Fruit fly (Drosophila melanogaster) Kc167 (cell line): ENCODE results near the gene EMC5.

Experiments used
- Myc ChIP-seq: fragments of >200 bp; optimal IDR thresholded peaks from 2 replicates; lab custom pipeline; 2017; ENCODE audit warnings: missing external identifiers
- Sin3A ChIP-seq: fragments of >200 bp; optimal IDR thresholded peaks from 2 replicates; lab custom pipeline; 2018; ENCODE audit warnings: missing external identifiers
- h ChIP-seq: fragments of >200 bp; optimal IDR thresholded peaks from 3 replicates; lab custom pipeline; 2018; ENCODE audit warnings: missing external identifiers
- insv ChIP-seq: fragments of >200 bp; optimal IDR thresholded peaks from 3 replicates; lab custom pipeline; 2018; ENCODE audit warnings: missing external identifiers
- psq ChIP-seq: fragments of >200 bp; optimal IDR thresholded peaks from 2 replicates; lab custom pipeline; 2017; ENCODE audit warnings: missing external identifiers

DNA sequence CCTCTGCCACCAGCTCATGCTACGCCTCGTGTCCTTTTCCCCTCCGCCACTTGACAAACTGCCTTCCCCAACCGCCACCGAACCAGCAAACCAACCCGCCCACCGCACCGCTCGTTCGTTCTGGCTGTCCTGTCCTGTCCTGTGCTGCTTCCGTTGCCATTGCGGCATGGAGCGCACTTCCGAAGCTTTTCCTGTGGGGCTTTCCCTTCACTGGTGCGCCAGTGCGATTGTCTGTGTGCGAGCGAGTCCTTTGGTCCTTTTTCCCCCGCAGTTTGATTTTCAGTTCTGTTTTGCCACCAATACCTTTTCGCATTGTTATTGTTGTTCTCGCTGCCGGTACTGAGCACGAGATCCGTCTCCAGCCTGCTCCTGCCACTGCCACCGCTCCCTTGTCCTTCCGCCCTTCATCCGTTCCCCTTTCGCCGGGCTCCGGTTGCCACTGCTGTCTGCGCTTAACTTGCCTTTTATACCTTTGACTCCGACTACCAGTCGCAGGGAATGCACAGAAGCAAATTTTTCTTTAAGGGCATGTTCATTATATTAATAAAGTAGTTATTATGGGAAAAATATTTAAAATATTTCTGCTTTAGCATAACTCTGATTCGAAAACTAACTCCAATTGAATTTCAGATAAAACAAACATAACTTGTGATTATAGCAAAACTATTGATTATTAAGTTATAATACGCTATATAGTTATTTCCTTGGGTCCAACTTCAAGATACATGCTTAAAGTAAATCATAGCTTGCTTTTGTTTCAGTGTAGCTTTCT is 36.7 kb downstream of the EMC5 start:
- TF ChIP-seq Myc (lab: Kevin White, UChicago) (no peak), h (no peak), psq (lab: Kevin White, UChicago) (no peak), Sin3A (lab: Kevin White, UChicago) (no peak), insv (lab: Kevin White, UChicago) (no peak)
